Fruit fly (Drosophila melanogaster): ENCODE results near the gene CG13962.

The CG13962 gene

dm6 chr2L:19799940-19800339, 14.4 kb downstream of the CG13962 start (continued):
- TF ChIP-seq dsx (GFP tag; optimal IDR thresholded peaks at IDR 0.05; ENCODE audit: poor library complexity, severe bottlenecking): peak; percentile 25
- TF ChIP-seq CG4318 (GFP tag; optimal IDR thresholded peaks at IDR 0.05): no peak
- TF ChIP-seq CG6276 (GFP tag; optimal IDR thresholded peaks at IDR 0.05): no peak
- TF ChIP-seq CG7368 (GFP tag; optimal IDR thresholded peaks at IDR 0.05): no peak
- TF ChIP-seq achi (GFP tag; optimal IDR thresholded peaks at IDR 0.05): peak; percentile 14
- TF ChIP-seq fd85E (GFP tag; optimal IDR thresholded peaks at IDR 0.05): no peak
- TF ChIP-seq Sox15 (GFP tag; optimal IDR thresholded peaks at IDR 0.05): no peak
- TF ChIP-seq spab (GFP tag; optimal IDR thresholded peaks at IDR 0.05): peak; percentile 19
- no peak for TF ChIP-seq lz (GFP tag; optimal IDR thresholded peaks at IDR 0.05)
- no peak for TF ChIP-seq Ets21C (GFP tag; optimal IDR thresholded peaks at IDR 0.05)
- no peak for TF ChIP-seq CG15336 (GFP tag; IDR thresholded peaks at IDR 0.05)
- peak; percentile 4 for TF ChIP-seq CG31627 (GFP tag; optimal IDR thresholded peaks at IDR 0.05)
- no peak for TF ChIP-seq net (GFP tag; optimal IDR thresholded peaks at IDR 0.05)
- TF ChIP-seq CG11294 (GFP tag; IDR thresholded peaks at IDR 0.05): no peak
- no peak for TF ChIP-seq CG1621 (tag; optimal IDR thresholded peaks at IDR 0.05)
- peak in 1 of 2 experiments; percentile 44 for TF ChIP-seq ss (GFP tag; optimal IDR thresholded peaks at IDR 0.05)
- TF ChIP-seq Ets96B (tag; optimal IDR thresholded peaks at IDR 0.05): peak; percentile 30
- no peak for TF ChIP-seq CG8319 (GFP tag; optimal IDR thresholded peaks at IDR 0.05)
- TF ChIP-seq CG6792 (GFP tag; optimal IDR thresholded peaks at IDR 0.05): no peak
- TF ChIP-seq CG8119 (GFP tag; IDR thresholded peaks at IDR 0.05): no peak
- TF ChIP-seq CG32006 (GFP tag; optimal IDR thresholded peaks at IDR 0.05): no peak
- no peak for TF ChIP-seq Eip75B (GFP tag; optimal IDR thresholded peaks at IDR 0.05)
- peak; percentile 1 for TF ChIP-seq CG3919 (GFP tag; optimal IDR thresholded peaks at IDR 0.05)
- no peak for TF ChIP-seq Eip93F (GFP tag; optimal IDR thresholded peaks at IDR 0.05)
- TF ChIP-seq CG8632 (GFP tag; optimal IDR thresholded peaks at IDR 0.05): no peak
- TF ChIP-seq Blimp-1 (GFP tag; optimal IDR thresholded peaks at IDR 0.05): no peak
- peak; percentile 4 for TF ChIP-seq Met (GFP tag; optimal IDR thresholded peaks at IDR 0.05)
- peak; percentile 6 for TF ChIP-seq CG10631 (GFP tag; optimal IDR thresholded peaks at IDR 0.05)
- peak; percentile 11 for TF ChIP-seq acj6 (GFP tag; optimal IDR thresholded peaks at IDR 0.05)
- no peak for TF ChIP-seq vri (GFP tag; optimal IDR thresholded peaks at IDR 0.05)
- peak; percentile 9 for TF ChIP-seq OdsH (GFP tag; optimal IDR thresholded peaks at IDR 0.05)

dm6 chr2L:19796111-19796451, 18.3 kb downstream of the CG13962 start, which contains the start of gene sick:
sick (plus strand) TSS chr2L:19796365.
- TF ChIP-seq topi (GFP tag; optimal IDR thresholded peaks at IDR 0.05) (no peak), CG6854 (GFP tag; optimal IDR thresholded peaks at IDR 0.05) (no peak), CG6808 (GFP tag; optimal IDR thresholded peaks at IDR 0.05) (no peak), eg (GFP tag; IDR thresholded peaks at IDR 0.05) (no peak), CG3919 (GFP tag; optimal IDR thresholded peaks at IDR 0.05) (no peak), Ets21C (GFP tag; optimal IDR thresholded peaks at IDR 0.05) (no peak), CG11294 (GFP tag; IDR thresholded peaks at IDR 0.05) (no peak), CG4318 (GFP tag; optimal IDR thresholded peaks at IDR 0.05) (no peak), lz (GFP tag; optimal IDR thresholded peaks at IDR 0.05) (no peak), ss (GFP tag; optimal IDR thresholded peaks at IDR 0.05) (no peak), Sox14 (GFP tag; optimal IDR thresholded peaks at IDR 0.05) (no peak), esn (GFP tag; optimal IDR thresholded peaks at IDR 0.05) (no peak), Met (GFP tag; optimal IDR thresholded peaks at IDR 0.05) (no peak), CG7368 (GFP tag; optimal IDR thresholded peaks at IDR 0.05) (no peak), CG6276 (GFP tag; optimal IDR thresholded peaks at IDR 0.05) (no peak), acj6 (GFP tag; optimal IDR thresholded peaks at IDR 0.05) (no peak)

dm6 chr2L:19795320-19796110, 18.8 kb downstream of the CG13962 start:
- TF ChIP-seq OdsH (GFP tag; optimal IDR thresholded peaks at IDR 0.05): peak; percentile 40
- no peak for TF ChIP-seq CG16779 (tag; optimal IDR thresholded peaks at IDR 0.05)
- TF ChIP-seq CG32006 (GFP tag; optimal IDR thresholded peaks at IDR 0.05): peak; percentile 26
- TF ChIP-seq CG10631 (GFP tag; optimal IDR thresholded peaks at IDR 0.05): peak; percentile 44
- peak; percentile 26 for TF ChIP-seq achi (GFP tag; optimal IDR thresholded peaks at IDR 0.05)
- peak; percentile 22 for TF ChIP-seq pdm3 (GFP tag; optimal IDR thresholded peaks at IDR 0.05)
- TF ChIP-seq Sox14 (GFP tag; optimal IDR thresholded peaks at IDR 0.05): peak; percentile 93
- peak; percentile 28; the same call in 1 of the 3 replicates for TF ChIP-seq CG6163 (GFP tag; IDR thresholded peaks at IDR 0.05)
- TF ChIP-seq eg (GFP tag; IDR thresholded peaks at IDR 0.05): no peak; the same call in 2 of the 3 replicates
- peak; percentile 65 for TF ChIP-seq svp (GFP tag)
- TF ChIP-seq fd59A (GFP tag; optimal IDR thresholded peaks at IDR 0.05): no peak
- TF ChIP-seq cyc (GFP tag; optimal IDR thresholded peaks at IDR 0.05): peak; percentile 55
- no peak for TF ChIP-seq Blimp-1 (GFP tag; optimal IDR thresholded peaks at IDR 0.05)
- no peak for TF ChIP-seq Gug (GFP tag; IDR thresholded peaks at IDR 0.05)
- no peak for TF ChIP-seq ss (GFP tag; optimal IDR thresholded peaks at IDR 0.05)
- no peak for TF ChIP-seq fd85E (GFP tag; optimal IDR thresholded peaks at IDR 0.05)
- no peak for TF ChIP-seq CG11294 (GFP tag; IDR thresholded peaks at IDR 0.05)
- TF ChIP-seq Hr38 (GFP tag; optimal IDR thresholded peaks at IDR 0.05): no peak
- TF ChIP-seq Hr4 (GFP tag; optimal IDR thresholded peaks at IDR 0.05): peak; percentile 39
- TF ChIP-seq topi (GFP tag; optimal IDR thresholded peaks at IDR 0.05): peak; percentile 22
- no peak for TF ChIP-seq CG8119 (GFP tag; IDR thresholded peaks at IDR 0.05)

All from whole organism, prepupa.